Fruit fly (Drosophila melanogaster): ENCODE results near the gene Miro.

Miro gene

DNA sequence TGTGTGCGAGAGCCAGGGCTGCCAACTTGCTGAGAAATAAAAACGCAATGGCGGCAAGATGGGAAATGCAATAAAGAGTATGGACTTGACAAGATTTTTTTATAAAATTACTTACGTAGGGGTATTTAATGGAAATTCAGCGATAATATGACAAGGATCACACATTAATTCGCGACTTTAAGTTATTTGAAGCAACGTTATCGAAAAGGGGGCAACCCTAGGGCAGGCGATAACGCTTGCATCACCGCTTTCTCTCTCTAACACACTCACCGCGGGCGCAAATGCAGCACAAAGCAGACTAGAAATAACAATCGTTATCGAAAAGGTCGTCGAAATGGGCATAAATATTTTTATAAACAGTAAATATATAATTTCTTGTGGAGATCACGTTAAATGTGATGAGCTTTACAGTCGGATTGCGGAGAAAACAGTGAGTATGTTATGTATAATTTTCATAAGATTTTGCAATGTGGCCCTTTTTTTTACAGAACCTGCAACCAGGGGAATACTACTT is 9.4 kb upstream of the Miro start, which contains the start of gene Rox8 (continued):
- TF ChIP-seq dm (GFP tag; optimal IDR thresholded peaks at IDR 0.05) (peak; percentile 42), mirr (GFP tag; optimal IDR thresholded peaks at IDR 0.05) (peak; percentile 20), repo (GFP tag; optimal IDR thresholded peaks at IDR 0.05) (no peak), CG11696 (GFP tag; IDR thresholded peaks at IDR 0.05) (no peak), CG30020 (tag; optimal IDR thresholded peaks at IDR 0.05) (peak; percentile 70), CG11456 (GFP tag; IDR thresholded peaks at IDR 0.05) (no peak), crp (GFP tag; optimal IDR thresholded peaks at IDR 0.05) (peak in 1 of 2 experiments; percentile 54), NfI (GFP tag; optimal IDR thresholded peaks at IDR 0.05) (peak; percentile 23), Six4 (GFP tag; optimal IDR thresholded peaks at IDR 0.05) (no peak), Stat92E (GFP tag; optimal IDR thresholded peaks at IDR 0.05) (no peak), Blimp-1 (GFP tag; optimal IDR thresholded peaks at IDR 0.05) (peak; percentile 19), grn (GFP tag; optimal IDR thresholded peaks at IDR 0.05) (no peak), so (GFP tag; IDR thresholded peaks at IDR 0.05) (no peak), grau (tag; optimal IDR thresholded peaks at IDR 0.05) (peak; percentile 55), Bgb (GFP tag; IDR thresholded peaks at IDR 0.05; ENCODE audit: partially characterized antibody) (peak; percentile 48; the same call in 1 of the 2 replicates), CG10979 (tag; optimal IDR thresholded peaks at IDR 0.05) (peak; percentile 38), lola (GFP tag; optimal IDR thresholded peaks at IDR 0.05) (peak in 1 of 3 experiments; percentile 3), CG1832 (GFP tag; optimal IDR thresholded peaks at IDR 0.05) (peak; percentile 67), CG7928 (GFP tag; optimal IDR thresholded peaks at IDR 0.05) (peak; percentile 89), CG14710 (tag; optimal IDR thresholded peaks at IDR 0.05) (peak; percentile 75), ewg (GFP tag; optimal IDR thresholded peaks at IDR 0.05) (peak; percentile 43), Vsx1 (GFP tag; optimal IDR thresholded peaks at IDR 0.05) (peak; percentile 80), exex (tag; optimal IDR thresholded peaks at IDR 0.05) (peak; percentile 53), CrebB (tag; optimal IDR thresholded peaks at IDR 0.05) (no peak), ind (GFP tag; optimal IDR thresholded peaks at IDR 0.05) (peak; percentile 35), ERR (GFP tag; optimal IDR thresholded peaks at IDR 0.05) (no peak), BEAF-32 (GFP tag; optimal IDR thresholded peaks at IDR 0.05) (peak; percentile 49), ham (GFP tag; IDR thresholded peaks at IDR 0.05) (no peak), psq (GFP tag; optimal IDR thresholded peaks at IDR 0.05) (peak; percentile 97), lov (optimal IDR thresholded peaks at IDR 0.05) (no peak), lov (GFP tag; IDR thresholded peaks at IDR 0.05) (no peak), H2.0 (GFP tag; IDR thresholded peaks at IDR 0.05) (no peak), CG15269 (tag; optimal IDR thresholded peaks at IDR 0.05) (no peak), CG7839 (tag; optimal IDR thresholded peaks at IDR 0.05) (peak; percentile 24), CG3163 (GFP tag; optimal IDR thresholded peaks at IDR 0.05) (peak; percentile 31), CG17186 (GFP tag; optimal IDR thresholded peaks at IDR 0.05) (peak; percentile 88), CG16813 (GFP tag; IDR thresholded peaks at IDR 0.05; ENCODE audit: partially characterized antibody) (peak; percentile 50; the same call in 2 of the 3 replicates), lilli (GFP tag; optimal IDR thresholded peaks at IDR 0.05) (peak; percentile 58), ara (GFP tag; IDR thresholded peaks at IDR 0.05) (0 out of 2 replicates have a peak, but pooled peaks have one; percentile 12), CG1529 (GFP tag; optimal IDR thresholded peaks at IDR 0.05) (peak; percentile 25), eyg (GFP tag; optimal IDR thresholded peaks at IDR 0.05) (no peak), Hand (GFP tag; optimal IDR thresholded peaks at IDR 0.05) (no peak), ro (GFP tag; IDR thresholded peaks at IDR 0.05) (no peak), klu (GFP tag; IDR thresholded peaks at IDR 0.05) (no peak), Sox102F (GFP tag; optimal IDR thresholded peaks at IDR 0.05) (no peak), en (GFP tag; optimal IDR thresholded peaks at IDR 0.05) (no peak), tap (tag; optimal IDR thresholded peaks at IDR 0.05) (peak; percentile 31), Nf-YB (GFP tag; optimal IDR thresholded peaks at IDR 0.05) (peak; percentile 22), pros (GFP tag; optimal IDR thresholded peaks at IDR 0.05) (no peak)

All from whole organism, embryonic.